Worm (Caenorhabditis elegans) whole organism, L3 larva: ENCODE results near the gene nhr-285.

Experiments
- aly-2 ChIP-seq: fragments of 150-350 bp; optimal IDR thresholded peaks from 2 replicates; lab custom pipeline; 2014; ENCODE audit warnings: missing biosample characterization, missing genetic modification characterization
- egl-5 ChIP-seq: fragments of 150-350 bp; optimal IDR thresholded peaks from 2 replicates; lab custom pipeline; 2017; ENCODE audit warnings: missing biosample characterization, missing genetic modification reagents, missing genetic modification characterization, inconsistent platforms
- elt-3 ChIP-seq, 3 experiments: fragments of 150-350 bp in 1 of 3; sonication (generic microtip) in 2 of 3; optimal IDR thresholded peaks; 2 replicates in 2 of 3; 4 replicates in 1 of 3; lab custom pipeline; 2014 to 2017; ENCODE audit warnings: missing biosample characterization in 3 of 3, missing genetic modification characterization in 3 of 3
- fkh-10 ChIP-seq: sonication (generic microtip); optimal IDR thresholded peaks from 2 replicates; lab custom pipeline; 2017; ENCODE audit warnings: missing biosample characterization, missing genetic modification reagents, missing genetic modification characterization
- lin-39 ChIP-seq: fragments of 150-350 bp; optimal IDR thresholded peaks from 2 replicates; lab custom pipeline; 2018; ENCODE audit warnings: missing biosample characterization, missing genetic modification reagents, missing genetic modification characterization
- mdl-1 ChIP-seq: fragments of 150-350 bp; optimal IDR thresholded peaks from 2 replicates; lab custom pipeline; 2014; ENCODE audit warnings: missing biosample characterization, missing genetic modification characterization
- nhr-11 ChIP-seq: fragments of 150-350 bp; optimal IDR thresholded peaks from 2 replicates; lab custom pipeline; 2014; ENCODE audit warnings: missing biosample characterization, missing genetic modification characterization
- nhr-23 ChIP-seq: fragments of 150-350 bp; optimal IDR thresholded peaks from 2 replicates; lab custom pipeline; 2014; ENCODE audit warnings: missing biosample characterization, missing genetic modification reagents, missing genetic modification characterization
- nhr-237 ChIP-seq: fragments of 150-350 bp; optimal IDR thresholded peaks from 2 replicates; lab custom pipeline; 2014; ENCODE audit warnings: missing biosample characterization, missing genetic modification characterization
- nhr-76 ChIP-seq: fragments of 150-350 bp; sonication (generic microtip); optimal IDR thresholded peaks from 5 replicates; lab custom pipeline; 2014; ENCODE audit warnings: missing biosample characterization, missing genetic modification characterization
- sea-2 ChIP-seq: fragments of 150-350 bp; sonication (generic microtip); optimal IDR thresholded peaks from 4 replicates; lab custom pipeline; 2014; ENCODE audit warnings: missing biosample characterization, missing genetic modification reagents, missing genetic modification characterization
- snpc-4 ChIP-seq: fragments of 150-350 bp; optimal IDR thresholded peaks from 2 replicates; lab custom pipeline; 2014; ENCODE audit warnings: missing biosample characterization, missing genetic modification characterization
- unc-39 ChIP-seq: sonication (generic microtip); optimal IDR thresholded peaks from 4 replicates; lab custom pipeline; 2017; ENCODE audit warnings: missing biosample characterization, missing genetic modification characterization
- unc-62 ChIP-seq: fragments of 150-350 bp; sonication (generic microtip); optimal IDR thresholded peaks from 4 replicates; lab custom pipeline; 2014; ENCODE audit warnings: missing biosample characterization, missing genetic modification reagents, missing genetic modification characterization

DNA sequence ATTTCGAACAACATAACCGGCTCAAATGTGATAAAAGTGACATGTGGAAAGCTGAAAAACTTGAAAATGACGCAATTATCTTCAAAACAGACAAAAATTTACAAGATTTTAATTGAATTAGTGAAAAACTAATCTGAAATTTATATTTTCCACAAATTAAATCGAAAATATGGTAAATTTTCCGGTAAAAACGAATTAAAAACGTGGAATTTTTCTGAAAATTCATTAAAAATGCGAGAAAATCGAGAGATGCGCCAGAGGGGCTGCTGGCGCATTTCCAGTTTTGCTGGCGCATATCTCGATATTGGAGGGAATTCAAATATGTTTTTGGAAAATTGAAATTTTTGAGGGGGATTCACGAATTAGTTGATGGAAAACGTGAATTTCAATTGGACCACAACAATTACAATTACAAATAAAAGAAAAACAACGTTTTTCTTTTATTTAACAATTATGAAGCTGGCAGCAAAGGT lies 12.9 kb downstream of the nhr-285 start, which contains the start of the genes haf-3 and F57A10.2:
- peak; percentile 30 for TF ChIP-seq aly-2 (tag; lab: Kevin White, UChicago)
- TF ChIP-seq unc-62, result no peak
- TF ChIP-seq elt-3 (tag; optimal IDR thresholded peaks at IDR 0.05; lab: Kevin White, UChicago), result no peak
- TF ChIP-seq snpc-4 (tag; lab: Kevin White, UChicago), result peak; percentile 90
- TF ChIP-seq fkh-10 (GFP tag; lab: Kevin White, UChicago), result peak; percentile 34
- peak; percentile 57 for TF ChIP-seq nhr-11 (tag; lab: Kevin White, UChicago)
- TF ChIP-seq unc-39 (tag; lab: Kevin White, UChicago), result no peak
- TF ChIP-seq nhr-23 (tag; lab: Kevin White, UChicago), result peak; percentile 91
- TF ChIP-seq nhr-237 (tag; lab: Kevin White, UChicago), result no peak
- peak; percentile 62 for TF ChIP-seq lin-39
- TF ChIP-seq nhr-76 (tag; lab: Kevin White, UChicago), result no peak
- no peak for TF ChIP-seq mdl-1 (tag; lab: Kevin White, UChicago)
- TF ChIP-seq egl-5 (tag; lab: Kevin White, UChicago), result peak; percentile 80
- TF ChIP-seq sea-2 (GFP tag; lab: Kevin White, UChicago), result no peak
